Worm (Caenorhabditis elegans) whole organism, L4/young adult: ENCODE results near the gene klp-6.

ENCODE experiments used
- W03F9.2 ChIP-seq: fragments of 150-350 bp; optimal IDR thresholded peaks from 2 replicates; lab custom pipeline; 2014; ENCODE audit warnings: missing biosample characterization, missing genetic modification characterization
- dao-5 ChIP-seq: sonication (generic microtip); optimal IDR thresholded peaks from 2 replicates; lab custom pipeline; 2016; ENCODE audit warnings: missing genotype, missing genetic modification characterization, moderate library complexity, missing compliant biosample characterization
- him-1 ChIP-seq: sonication (generic microtip); optimal IDR thresholded peaks from 2 replicates; lab custom pipeline; 2016; ENCODE audit warnings: missing genotype, missing genetic modification reagents, missing genetic modification characterization, missing compliant biosample characterization

DNA sequence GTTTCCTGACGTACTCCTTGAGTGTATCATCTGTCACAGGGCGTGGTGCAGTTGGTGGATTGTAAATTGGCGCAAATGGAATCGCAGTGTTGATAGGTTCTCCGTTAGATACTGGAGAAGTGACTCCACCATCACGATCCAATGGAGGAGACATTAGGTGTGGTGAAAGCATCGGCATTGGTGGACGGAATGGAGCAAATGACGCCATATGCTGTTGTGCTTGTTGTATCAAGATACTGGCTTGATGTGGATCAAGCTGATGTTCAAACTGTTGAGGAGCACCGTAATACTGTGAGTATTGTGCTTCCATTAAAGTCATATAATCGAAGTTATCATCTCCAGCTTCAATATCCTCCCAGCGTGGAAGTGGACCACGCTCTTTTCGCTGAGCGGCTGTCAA, 18.3 kb upstream of the klp-6 start:
- TF ChIP-seq him-1 (tag; lab: Kevin White, UChicago) (no peak), dao-5 (tag; lab: Kevin White, UChicago) (no peak), W03F9.2 (tag; lab: Kevin White, UChicago) (no peak)
